Worm (Caenorhabditis elegans): ENCODE results near the gene plk-1.

DNA sequence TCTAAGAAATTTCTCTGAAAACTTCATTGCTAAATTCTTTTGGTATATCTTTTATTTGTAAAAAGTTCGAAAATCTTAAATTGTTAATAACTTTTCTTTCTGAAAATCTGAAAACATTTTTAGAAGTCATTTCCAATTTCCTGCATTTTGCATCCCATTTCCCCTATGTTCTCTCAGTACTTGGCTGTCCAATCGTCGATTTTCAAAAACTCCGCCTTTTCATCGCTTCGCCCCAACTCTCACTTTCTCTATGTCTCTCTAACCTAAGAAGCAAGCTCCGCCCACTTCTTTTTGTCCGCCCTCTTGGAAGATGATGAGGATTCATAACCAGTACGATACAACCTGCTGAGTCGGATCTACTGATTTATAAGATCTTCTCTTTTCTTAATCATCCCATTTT, 36.0 kb upstream of the plk-1 start:
- TF ChIP-seq flt-1 (GFP tag; IDR thresholded peaks at IDR 0.05) (no peak), hmg-4 (GFP tag; optimal IDR thresholded peaks at IDR 0.05) (no peak), hnd-1 (tag; optimal IDR thresholded peaks at IDR 0.05) (no peak), F13C5.2 (tag; optimal IDR thresholded peaks at IDR 0.05) (no peak), ama-1 (optimal IDR thresholded peaks at IDR 0.05) (no peak), tra-4 (tag; optimal IDR thresholded peaks at IDR 0.05) (no peak), tbx-37 (GFP tag; conservative IDR thresholded peaks at IDR 0.05) (no peak), scrt-1 (GFP tag; IDR thresholded peaks at IDR 0.05) (no peak), pes-1 (GFP tag; IDR thresholded peaks at IDR 0.05) (no peak), hmbx-1 (tag; optimal IDR thresholded peaks at IDR 0.05) (no peak), ets-7 (tag; optimal IDR thresholded peaks at IDR 0.05) (no peak), tbx-11 (GFP tag; IDR thresholded peaks at IDR 0.05) (no peak), ceh-13 (GFP tag; optimal IDR thresholded peaks at IDR 0.05) (no peak)
